Worm (Caenorhabditis elegans): ENCODE data around the gene F31F4.17.

- TF ChIP-seq unc-62 (GFP tag; optimal IDR thresholded peaks at IDR 0.05) (no peak), mep-1 (tag; optimal IDR thresholded peaks at IDR 0.05) (no peak), zip-8 (tag; optimal IDR thresholded peaks at IDR 0.05) (no peak), lsy-2 (tag; optimal IDR thresholded peaks at IDR 0.05) (no peak), elt-3 (tag; optimal IDR thresholded peaks at IDR 0.05) (no peak), nhr-28 (tag; optimal IDR thresholded peaks at IDR 0.05) (no peak), snpc-4 (tag; optimal IDR thresholded peaks at IDR 0.05) (no peak), ces-1 (GFP tag; optimal IDR thresholded peaks at IDR 0.05) (no peak), unc-39 (tag; optimal IDR thresholded peaks at IDR 0.05) (no peak)
Observed at ce11 chrV:706918-707317, 46.8 kb upstream of the F31F4.17 start, which contains the start of gene srbc-38.
